Fruit fly (Drosophila melanogaster) whole organism, embryonic: ENCODE results near the gene Scr.

Experiments used
- CG13424 ChIP-seq: fragments of 200-800 bp; sonication (Bioruptor generic); optimal IDR thresholded peaks from 2 replicates; lab custom pipeline; 2019; ENCODE audit warnings: missing biosample characterization, mild to moderate bottlenecking, missing genetic modification characterization, moderate library complexity
- CG17829 ChIP-seq: fragments of 200-800 bp; optimal IDR thresholded peaks from 2 replicates; lab custom pipeline; 2019; ENCODE audit warnings: missing biosample characterization, mild to moderate bottlenecking, missing genetic modification characterization, moderate library complexity
- CG2678 ChIP-seq: fragments of 200-800 bp; sonication (Bioruptor generic); optimal IDR thresholded peaks from 3 replicates; lab custom pipeline; 2019; ENCODE audit warnings: missing biosample characterization, mild to moderate bottlenecking, missing genetic modification characterization, moderate library complexity
- CG2889 ChIP-seq: fragments of 200-800 bp; sonication (Bioruptor generic); IDR thresholded peaks from 3 replicates; pipeline ENCODE4 v1.3.6; 2022; ENCODE audit warnings: missing biosample characterization, missing genetic modification characterization
- CG30403 ChIP-seq: fragments of 200-800 bp; sonication (Bioruptor generic); optimal IDR thresholded peaks from 3 replicates; lab custom pipeline; 2016; ENCODE audit warnings: missing biosample characterization, missing genetic modification characterization
- CG34224 ChIP-seq: fragments of 200-800 bp; sonication (Bioruptor generic); IDR thresholded peaks from 3 replicates; pipeline ENCODE4 v1.3.6; 2022; ENCODE audit warnings: missing biosample characterization, missing genetic modification characterization; ENCODE audit not compliant: partially characterized antibody
- CG3726 ChIP-seq: fragments of 200-800 bp; sonication (Bioruptor generic); IDR thresholded peaks from 3 replicates; pipeline ENCODE4, ENCODE4 v1.3.6; 2022; ENCODE audit warnings: missing biosample characterization, missing genetic modification characterization
- CG4360 ChIP-seq: fragments of 200-800 bp; sonication (Bioruptor generic); IDR thresholded peaks from 2 replicates; pipeline ENCODE4 v1.3.6; 2022; ENCODE audit warnings: missing biosample characterization, missing genetic modification characterization
- CG4730 ChIP-seq: fragments of 200-800 bp; sonication (Bioruptor generic); IDR thresholded peaks from 2 replicates; pipeline ENCODE4 v1.3.6; 2022; ENCODE audit warnings: missing biosample characterization, missing genetic modification characterization
- CG7839 ChIP-seq: fragments of 200-800 bp; sonication (Bioruptor generic); optimal IDR thresholded peaks from 3 replicates; lab custom pipeline; 2018; ENCODE audit warnings: missing biosample characterization, mild to moderate bottlenecking, missing genetic modification characterization, moderate library complexity
- CG9437 ChIP-seq: fragments of 200-800 bp; sonication (Bioruptor generic); optimal IDR thresholded peaks from 2 replicates; lab custom pipeline; 2018; ENCODE audit warnings: missing biosample characterization, mild to moderate bottlenecking, missing genetic modification characterization
- CoRest ChIP-seq: fragments of 200-800 bp; sonication (Bioruptor generic); optimal IDR thresholded peaks from 3 replicates; lab custom pipeline; 2018; ENCODE audit warnings: missing biosample characterization, mild to moderate bottlenecking, missing genetic modification characterization, moderate library complexity
- Dref ChIP-seq: fragments of 200-800 bp; sonication (Bioruptor generic); IDR thresholded peaks from 2 replicates; pipeline ENCODE4 v1.3.6; 2022; ENCODE audit warnings: missing biosample characterization, missing genetic modification characterization
- E2f1 ChIP-seq: fragments of 200-800 bp; sonication (Bioruptor generic); IDR thresholded peaks from 2 replicates; pipeline ENCODE4 v1.3.6; 2022; ENCODE audit warnings: missing biosample characterization, missing genetic modification characterization
- Fer2 ChIP-seq: fragments of 200-800 bp; sonication (Bioruptor generic); optimal IDR thresholded peaks from 2 replicates; lab custom pipeline; 2018; ENCODE audit warnings: missing biosample characterization, mild to moderate bottlenecking, missing genetic modification characterization, moderate library complexity
- Gsc ChIP-seq: fragments of 200-800 bp; sonication (Bioruptor generic); IDR thresholded peaks from 2 replicates; pipeline ENCODE4 v1.3.6; 2022; ENCODE audit warnings: missing biosample characterization, missing genetic modification characterization
- H15 ChIP-seq: fragments of 200-800 bp; sonication (Bioruptor generic); IDR thresholded peaks from 3 replicates; pipeline ENCODE4 v1.3.6; 2022; ENCODE audit warnings: missing biosample characterization, missing genetic modification characterization
- H2.0 ChIP-seq: fragments of 200-800 bp; sonication (Bioruptor generic); IDR thresholded peaks from 2 replicates; pipeline ENCODE4 v1.3.6; 2022; ENCODE audit warnings: missing biosample characterization, missing genetic modification characterization
- HHEX ChIP-seq: fragments of 200-800 bp; sonication (Bioruptor generic); optimal IDR thresholded peaks from 3 replicates; lab custom pipeline; 2017; ENCODE audit warnings: missing biosample characterization, mild to moderate bottlenecking, missing genetic modification characterization, missing genetic modification reagents
- Hmr ChIP-seq: fragments of 200-800 bp; sonication (Bioruptor generic); optimal IDR thresholded peaks from 3 replicates; lab custom pipeline; 2017; ENCODE audit warnings: mild to moderate bottlenecking, missing biosample characterization, missing genetic modification reagents, missing genetic modification characterization
- Hr78 ChIP-seq, 2 experiments: fragments of 200-800 bp in 1 of 2; fragments of >200 bp in 1 of 2; sonication (Bioruptor generic) in 1 of 2; optimal IDR thresholded peaks; 2 replicates each; lab custom pipeline; 2017 to 2019; ENCODE audit warnings: missing biosample characterization in 2 of 2, missing genetic modification characterization in 2 of 2, mild to moderate bottlenecking in 1 of 2, moderate library complexity in 1 of 2
- Nf-YC ChIP-seq: fragments of 200-800 bp; optimal IDR thresholded peaks from 3 replicates; lab custom pipeline; 2019; ENCODE audit warnings: missing biosample characterization, mild to moderate bottlenecking, missing genetic modification characterization, moderate library complexity
- PHDP ChIP-seq: fragments of 200-800 bp; sonication (Bioruptor generic); optimal IDR thresholded peaks from 3 replicates; lab custom pipeline; 2018; ENCODE audit warnings: missing biosample characterization, mild to moderate bottlenecking, missing genetic modification characterization, moderate library complexity
- Poxn ChIP-seq: fragments of 200-800 bp; sonication (Bioruptor generic); IDR thresholded peaks from 2 replicates; pipeline ENCODE4 v1.3.6; 2022; ENCODE audit warnings: missing biosample characterization, missing genetic modification characterization
- Stat92E ChIP-seq, 3 experiments: fragments of >200 bp in 2 of 3; fragments of 200-800 bp in 1 of 3; sonication (Bioruptor generic) in 1 of 3; optimal IDR thresholded peaks; 2 replicates each; lab custom pipeline; 2017 to 2019; ENCODE audit warnings: missing biosample characterization in 3 of 3, missing genetic modification characterization in 3 of 3, mild to moderate bottlenecking in 1 of 3, moderate library complexity in 1 of 3
- Trl ChIP-seq, 3 experiments: fragments of >200 bp in 2 of 3; fragments of 200-800 bp in 1 of 3; sonication (Bioruptor generic) in 1 of 3; optimal IDR thresholded peaks; 2 replicates in 1 of 3; 3 replicates in 2 of 3; lab custom pipeline; 2016 to 2017; ENCODE audit warnings: missing biosample characterization in 1 of 3, missing genetic modification characterization in 1 of 3
- Usf ChIP-seq: fragments of 200-800 bp; sonication (Bioruptor generic); optimal IDR thresholded peaks from 2 replicates; lab custom pipeline; 2017; ENCODE audit warnings: missing genotype, missing biosample characterization, missing genetic modification characterization
- bab2 ChIP-seq: fragments of 200-800 bp; sonication (Bioruptor generic); optimal IDR thresholded peaks from 2 replicates; lab custom pipeline; 2016; ENCODE audit warnings: missing biosample characterization, missing genetic modification characterization
- bigmax ChIP-seq: fragments of 200-800 bp; sonication (Bioruptor generic); optimal IDR thresholded peaks from 2 replicates; lab custom pipeline; 2018; ENCODE audit warnings: missing biosample characterization, mild to moderate bottlenecking, missing genetic modification characterization
- cas ChIP-seq: fragments of 200-800 bp; sonication (Bioruptor generic); IDR thresholded peaks from 2 replicates; pipeline ENCODE4 v1.3.6; 2022; ENCODE audit warnings: missing biosample characterization, missing genetic modification characterization
- chinmo ChIP-seq: fragments of 200-800 bp; sonication (Bioruptor generic); IDR thresholded peaks from 4 replicates; pipeline ENCODE4 v1.3.6; 2022; ENCODE audit warnings: missing biosample characterization, missing genetic modification characterization; ENCODE audit not compliant: partially characterized antibody
- cwo ChIP-seq: fragments of 200-800 bp; sonication (Bioruptor generic); optimal IDR thresholded peaks from 3 replicates; lab custom pipeline; 2017; ENCODE audit warnings: missing biosample characterization, missing genetic modification characterization, mild to moderate bottlenecking, moderate library complexity, missing genetic modification reagents
- danr ChIP-seq: fragments of 200-800 bp; sonication (Bioruptor generic); IDR thresholded peaks from 2 replicates; pipeline ENCODE4 v1.3.6; 2022; ENCODE audit warnings: missing biosample characterization, missing genetic modification characterization
- dati ChIP-seq: fragments of 200-800 bp; sonication (Bioruptor generic); IDR thresholded peaks from 2 replicates; pipeline ENCODE4 v1.3.6; 2022; ENCODE audit warnings: missing biosample characterization, missing genetic modification characterization
- dmrt11E ChIP-seq: fragments of 200-800 bp; sonication (Bioruptor generic); optimal IDR thresholded peaks from 3 replicates; lab custom pipeline; 2018; ENCODE audit warnings: missing biosample characterization, mild to moderate bottlenecking, missing genetic modification characterization, moderate library complexity
- dpn ChIP-seq, 2 experiments: fragments of 200-800 bp; sonication (Bioruptor generic); optimal IDR thresholded peaks; 3 replicates each; lab custom pipeline; 2016; ENCODE audit warnings: missing biosample characterization in 2 of 2, missing genetic modification characterization in 2 of 2
- ems ChIP-seq: fragments of 200-800 bp; sonication (Bioruptor generic); optimal IDR thresholded peaks from 3 replicates; lab custom pipeline; 2016; ENCODE audit warnings: missing biosample characterization, missing genetic modification characterization
- fd102C ChIP-seq: fragments of 200-800 bp; sonication (Bioruptor generic); optimal IDR thresholded peaks from 2 replicates; lab custom pipeline; 2018; ENCODE audit warnings: missing biosample characterization, mild to moderate bottlenecking, missing genetic modification characterization, moderate library complexity
- gfzf ChIP-seq: fragments of 200-800 bp; sonication (Bioruptor generic); optimal IDR thresholded peaks from 2 replicates; lab custom pipeline; 2016; ENCODE audit warnings: missing biosample characterization, mild to moderate bottlenecking, missing genetic modification characterization, moderate library complexity
- gsb ChIP-seq: fragments of 200-800 bp; sonication (Bioruptor generic); IDR thresholded peaks from 2 replicates; pipeline ENCODE4 v1.3.6; 2022; ENCODE audit warnings: missing biosample characterization, missing genetic modification characterization
- jumu ChIP-seq: fragments of 200-800 bp; sonication (Bioruptor generic); optimal IDR thresholded peaks from 3 replicates; lab custom pipeline; 2016; ENCODE audit warnings: missing biosample characterization, missing genetic modification characterization
- kni ChIP-seq: fragments of 200-800 bp; sonication (Bioruptor generic); optimal IDR thresholded peaks from 3 replicates; lab custom pipeline; 2017; ENCODE audit warnings: mild to moderate bottlenecking, missing biosample characterization, missing genetic modification reagents, missing genetic modification characterization
- lilli ChIP-seq: fragments of 200-800 bp; sonication (Bioruptor generic); optimal IDR thresholded peaks from 3 replicates; lab custom pipeline; 2016; ENCODE audit warnings: missing biosample characterization, missing genetic modification characterization
- nerfin-2 ChIP-seq: fragments of 200-800 bp; sonication (Bioruptor generic); IDR thresholded peaks from 2 replicates; pipeline ENCODE4 v1.3.6; 2022; ENCODE audit warnings: missing biosample characterization, missing genetic modification characterization; ENCODE audit not compliant: partially characterized antibody
- seq ChIP-seq: fragments of 200-800 bp; sonication (Bioruptor generic); IDR thresholded peaks from 2 replicates; pipeline ENCODE4 v1.3.6; 2022; ENCODE audit warnings: missing biosample characterization, missing genetic modification characterization
- tgo ChIP-seq: fragments of 200-800 bp; sonication (Bioruptor generic); IDR thresholded peaks from 3 replicates; pipeline ENCODE4 v1.3.6; 2022; ENCODE audit warnings: missing biosample characterization, missing genetic modification characterization
- trem ChIP-seq: fragments of 200-800 bp; optimal IDR thresholded peaks from 3 replicates; lab custom pipeline; 2019; ENCODE audit warnings: missing biosample characterization, mild to moderate bottlenecking, missing genetic modification characterization, moderate library complexity
- trh ChIP-seq: fragments of 200-800 bp; sonication (Bioruptor generic); optimal IDR thresholded peaks from 2 replicates; lab custom pipeline; 2016; ENCODE audit warnings: missing biosample characterization, missing genetic modification characterization
- unpg ChIP-seq: fragments of 200-800 bp; sonication (Bioruptor generic); optimal IDR thresholded peaks from 3 replicates; lab custom pipeline; 2018; ENCODE audit warnings: missing biosample characterization, mild to moderate bottlenecking, missing genetic modification characterization, moderate library complexity
- zen2 ChIP-seq: fragments of 200-800 bp; sonication (Bioruptor generic); IDR thresholded peaks from 3 replicates; pipeline ENCODE4 v1.3.6; 2022; ENCODE audit warnings: missing biosample characterization, missing genetic modification characterization; ENCODE audit not compliant: partially characterized antibody

Gene Scr

dm6 chr3R:6893137-6893578 is 43.4 kb upstream of the Scr start (continued):
- no peak for TF ChIP-seq Usf (GFP tag; lab: Kevin White, UChicago)
- TF ChIP-seq CG4730 (GFP tag; lab: Robert Waterston, UW): no peak
- TF ChIP-seq ems (GFP tag; lab: Kevin White, UChicago): no peak
- TF ChIP-seq danr (GFP tag; lab: Robert Waterston, UW): no peak
- no peak for TF ChIP-seq fd102C
- no peak for TF ChIP-seq Dref
- TF ChIP-seq dpn (GFP tag; optimal IDR thresholded peaks at IDR 0.05; lab: Kevin White, UChicago): no peak
- TF ChIP-seq CG17829: peak; percentile 34
- TF ChIP-seq Nf-YC (tag; lab: Kevin White, UChicago): peak; percentile 98
- no peak for TF ChIP-seq CG34224 (GFP tag; lab: Robert Waterston, UW)
- TF ChIP-seq CG4360 (GFP tag; lab: Robert Waterston, UW): peak; percentile 57; the same call in 1 of the 2 replicates
- TF ChIP-seq PHDP (tag; lab: Kevin White, UChicago): no peak
- TF ChIP-seq HHEX (GFP tag; lab: Kevin White, UChicago): no peak
- no peak for TF ChIP-seq Gsc
- no peak for TF ChIP-seq tgo (GFP tag; lab: Robert Waterston, UW)
- TF ChIP-seq gsb (GFP tag; lab: Robert Waterston, UW): no peak
- peak; percentile 83 for TF ChIP-seq kni (GFP tag; lab: Kevin White, UChicago)
- TF ChIP-seq Hr78 (GFP tag; optimal IDR thresholded peaks at IDR 0.05; lab: Kevin White, UChicago): no peak
- no peak for TF ChIP-seq CG9437 (GFP tag; lab: Kevin White, UChicago)
- TF ChIP-seq Stat92E (GFP tag; optimal IDR thresholded peaks at IDR 0.05; lab: Kevin White, UChicago): no peak
- no peak for TF ChIP-seq CG30403
- TF ChIP-seq Poxn (GFP tag; lab: Robert Waterston, UW): no peak
- TF ChIP-seq chinmo (GFP tag; lab: Robert Waterston, UW): peak; percentile 93; the same call in 1 of the 4 replicates
- no peak for TF ChIP-seq Hmr (GFP tag; lab: Kevin White, UChicago)
- 0 out of 3 replicates have a peak, but pooled peaks have one; percentile 27 for TF ChIP-seq zen2 (GFP tag; lab: Robert Waterston, UW)
- peak; percentile 51 to 56 for TF ChIP-seq Trl (optimal IDR thresholded peaks at IDR 0.05; lab: Kevin White, UChicago)
- TF ChIP-seq Trl (GFP tag; optimal IDR thresholded peaks at IDR 0.05; lab: Kevin White, UChicago): no peak
- no peak for TF ChIP-seq gfzf (GFP tag; lab: Kevin White, UChicago)
- TF ChIP-seq bab2 (GFP tag; lab: Kevin White, UChicago): no peak
- TF ChIP-seq Fer2: no peak
- TF ChIP-seq CG7839: no peak
- no peak for TF ChIP-seq dmrt11E (tag; lab: Kevin White, UChicago)
- TF ChIP-seq trh: no peak
- no peak for TF ChIP-seq cas (GFP tag; lab: Robert Waterston, UW)
- TF ChIP-seq dati (GFP tag; lab: Robert Waterston, UW): no peak
- TF ChIP-seq CG3726: no peak
- peak; percentile 58 for TF ChIP-seq CoRest
- no peak for TF ChIP-seq cwo
- no peak for TF ChIP-seq H15 (GFP tag; lab: Robert Waterston, UW)
- no peak for TF ChIP-seq unpg (GFP tag; lab: Kevin White, UChicago)
- TF ChIP-seq CG2678 (tag; lab: Kevin White, UChicago): no peak
- TF ChIP-seq jumu (GFP tag; lab: Kevin White, UChicago): no peak
- peak; percentile 52; the same call in 1 of the 2 replicates for TF ChIP-seq seq (GFP tag; lab: Robert Waterston, UW)
- TF ChIP-seq H2.0 (GFP tag; lab: Robert Waterston, UW): 0 out of 2 replicates have a peak, but pooled peaks have one; percentile 16
- no peak for TF ChIP-seq E2f1 (GFP tag; lab: Robert Waterston, UW)
- TF ChIP-seq CG13424 (tag; lab: Kevin White, UChicago): no peak
- no peak for TF ChIP-seq trem (tag; lab: Kevin White, UChicago)
- TF ChIP-seq CG2889 (GFP tag; lab: Robert Waterston, UW): no peak
- TF ChIP-seq nerfin-2 (GFP tag; lab: Robert Waterston, UW): no peak; the same call in 1 of the 2 replicates
- TF ChIP-seq lilli: no peak
- TF ChIP-seq bigmax (GFP tag; lab: Kevin White, UChicago): no peak
